Worm (Caenorhabditis elegans): Measurements from ENCODE around the gene col-102.

ce11 chrIV:648362-648761 is 44.1 kb downstream of the col-102 start:
- TF ChIP-seq zag-1 (tag; optimal IDR thresholded peaks at IDR 0.05), result no peak
- TF ChIP-seq nhr-21 (tag; optimal IDR thresholded peaks at IDR 0.05), result no peak
- TF ChIP-seq snpc-4 (tag; optimal IDR thresholded peaks at IDR 0.05), result no peak
- TF ChIP-seq aly-2 (tag; optimal IDR thresholded peaks at IDR 0.05), result no peak
- no peak for TF ChIP-seq ama-1 (optimal IDR thresholded peaks at IDR 0.05)
- no peak for TF ChIP-seq nhr-6 (tag; optimal IDR thresholded peaks at IDR 0.05)
- TF ChIP-seq ztf-11 (tag; optimal IDR thresholded peaks at IDR 0.05), result no peak
- TF ChIP-seq egl-27 (tag; optimal IDR thresholded peaks at IDR 0.05), result no peak
- no peak for TF ChIP-seq alr-1 (tag; optimal IDR thresholded peaks at IDR 0.05)

All from whole organism, L2 larva.